Worm (Caenorhabditis elegans) whole organism, L4 larva: Measurements from ENCODE around the gene art-1.
A peak's percentile ranks its signal among the peaks of the same experiment; 100 is the strongest.
"Not testable (repeated sequence)": the region's sequence is repeated elsewhere in the genome, so short reads cannot be mapped to it uniquely, and the experiment has no call there.

ENCODE experiments used
- D1046.2 ChIP-seq: fragments of 200-800 bp; sonication (Bioruptor generic); IDR thresholded peaks from 2 replicates; pipeline ENCODE4 v1.3.6; 2022; ENCODE audit warnings: missing genetic modification characterization, missing compliant biosample characterization
- F44E2.7 ChIP-seq: fragments of 200-800 bp; sonication (Bioruptor generic); IDR thresholded peaks from 2 replicates; pipeline ENCODE4 v2.1.2; 2022; ENCODE audit warnings: missing genetic modification characterization, missing compliant biosample characterization
- T26A8.4 ChIP-seq: fragments of 200-800 bp; sonication (Bioruptor generic); IDR thresholded peaks from 2 replicates; pipeline ENCODE4 v1.3.6; 2022; ENCODE audit warnings: missing genetic modification characterization, missing compliant biosample characterization
- Y105C5A.15 ChIP-seq: fragments of 200-800 bp; sonication (Bioruptor generic); IDR thresholded peaks from 2 replicates; pipeline ENCODE4 v1.3.6; 2022; ENCODE audit warnings: missing genetic modification characterization, missing compliant biosample characterization
- Y48G9A.11 ChIP-seq: fragments of 200-800 bp; sonication (Bioruptor generic); IDR thresholded peaks from 2 replicates; pipeline ENCODE4 v1.3.6; 2022; ENCODE audit warnings: missing genetic modification reagents, missing genetic modification characterization, missing compliant biosample characterization
- Y75B8A.6 ChIP-seq: fragments of 200-800 bp; sonication (Bioruptor generic); IDR thresholded peaks from 2 replicates; pipeline ENCODE4 v1.3.6; 2022; ENCODE audit warnings: missing genetic modification reagents, missing genetic modification characterization, missing compliant biosample characterization
- aha-1 ChIP-seq: fragments of 150-350 bp; peaks from one replicate; lab custom pipeline; 2014; ENCODE audit warnings: missing biosample characterization, missing genetic modification characterization
- arid-1 ChIP-seq: fragments of 200-800 bp; sonication (Bioruptor generic); conservative IDR thresholded peaks from 2 replicates; pipeline ENCODE4 v1.3.6; 2022; ENCODE audit warnings: missing genetic modification reagents, missing genetic modification characterization, missing compliant biosample characterization
- ceh-20 ChIP-seq: fragments of 200-800 bp; sonication (Bioruptor generic); IDR thresholded peaks from 2 replicates; pipeline ENCODE4 v1.3.6; 2022; ENCODE audit warnings: missing genetic modification reagents, missing genetic modification characterization, missing compliant biosample characterization
- ceh-44 ChIP-seq: fragments of 200-800 bp; sonication (Bioruptor generic); IDR thresholded peaks from 2 replicates; pipeline ENCODE4 v1.3.6; 2022; ENCODE audit warnings: missing genetic modification reagents, missing genetic modification characterization, missing compliant biosample characterization
- ctbp-1 ChIP-seq: fragments of 200-800 bp; sonication (Bioruptor generic); IDR thresholded peaks from 2 replicates; pipeline ENCODE4 v1.3.6; 2022; ENCODE audit warnings: missing genetic modification reagents, missing genetic modification characterization, missing compliant biosample characterization
- daf-16 ChIP-seq, 3 experiments: sonication (generic microtip); optimal IDR thresholded peaks; 2 replicates each; lab custom pipeline; 2016 to 2017; ENCODE audit warnings: missing genetic modification characterization in 3 of 3, missing genetic modification reagents in 3 of 3, mild to moderate bottlenecking in 2 of 3, missing compliant biosample characterization in 2 of 3, missing biosample characterization in 1 of 3, moderate library complexity in 1 of 3
- daf-19 ChIP-seq: fragments of 200-800 bp; sonication (Bioruptor generic); conservative IDR thresholded peaks from 2 replicates; pipeline ENCODE4 v1.3.6; 2022; ENCODE audit warnings: missing genetic modification characterization, missing compliant biosample characterization
- dmd-6 ChIP-seq: fragments of 200-800 bp; sonication (Bioruptor generic); IDR thresholded peaks from 2 replicates; pipeline ENCODE4 v1.3.6; 2022; ENCODE audit warnings: missing genetic modification reagents, missing genetic modification characterization, missing compliant biosample characterization
- dmd-8 ChIP-seq: fragments of 200-800 bp; sonication (Bioruptor generic); IDR thresholded peaks from 2 replicates; pipeline ENCODE4 v1.3.6; 2022; ENCODE audit warnings: missing genetic modification characterization, missing compliant biosample characterization
- dmd-9 ChIP-seq: fragments of 200-800 bp; sonication (Bioruptor generic); IDR thresholded peaks from 2 replicates; pipeline ENCODE4 v1.3.6; 2022; ENCODE audit warnings: missing genetic modification reagents, missing genetic modification characterization, missing compliant biosample characterization
- egl-43 ChIP-seq: fragments of 200-800 bp; sonication (Bioruptor generic); IDR thresholded peaks from 2 replicates; pipeline ENCODE4 v1.3.6; 2022; ENCODE audit warnings: missing genetic modification reagents, missing genetic modification characterization, missing compliant biosample characterization
- gei-8 ChIP-seq: fragments of 200-800 bp; sonication (Bioruptor generic); optimal IDR thresholded peaks from 2 replicates; lab custom pipeline; 2018; ENCODE audit warnings: mild to moderate bottlenecking, missing genetic modification characterization, missing compliant biosample characterization
- hif-1 ChIP-seq, 2 experiments: sonication (generic microtip); optimal IDR thresholded peaks; 2 replicates each; lab custom pipeline; 2016 to 2017; ENCODE audit warnings: missing compliant biosample characterization in 2 of 2, missing genetic modification characterization in 2 of 2, missing genetic modification reagents in 2 of 2, missing genotype in 2 of 2, mild to moderate bottlenecking in 1 of 2
- hlh-11 ChIP-seq: fragments of 200-800 bp; sonication (Bioruptor generic); optimal IDR thresholded peaks from 2 replicates; lab custom pipeline; 2018; ENCODE audit warnings: mild to moderate bottlenecking, missing genetic modification characterization, missing compliant biosample characterization
- hmg-1.1 ChIP-seq: fragments of 200-800 bp; sonication (Bioruptor generic); IDR thresholded peaks from 2 replicates; pipeline ENCODE4 v1.3.6; 2022; ENCODE audit warnings: missing genetic modification reagents, missing genetic modification characterization, missing compliant biosample characterization
- lim-7 ChIP-seq: fragments of 200-800 bp; sonication (Bioruptor generic); IDR thresholded peaks from 2 replicates; pipeline ENCODE4 v1.3.6; 2022; ENCODE audit warnings: missing genetic modification characterization, missing compliant biosample characterization
- lin-1 ChIP-seq: fragments of 200-800 bp; sonication (Bioruptor generic); IDR thresholded peaks from 2 replicates; pipeline ENCODE4 v1.3.6; 2022; ENCODE audit warnings: missing genetic modification reagents, missing genetic modification characterization, missing compliant biosample characterization
- lin-29 ChIP-seq: fragments of 200-800 bp; sonication (Bioruptor generic); IDR thresholded peaks from 2 replicates; pipeline ENCODE4 v1.3.6; 2022; ENCODE audit warnings: missing genetic modification reagents, missing genetic modification characterization, missing compliant biosample characterization
- lin-38 ChIP-seq: fragments of 200-800 bp; sonication (Bioruptor generic); IDR thresholded peaks from 2 replicates; pipeline ENCODE4 v1.3.6; 2022; ENCODE audit warnings: missing genetic modification reagents, missing genetic modification characterization, missing compliant biosample characterization
- madf-5 ChIP-seq, 2 experiments: fragments of 200-800 bp; sonication (Bioruptor generic); IDR thresholded peaks; 2 replicates each; pipeline ENCODE4 v1.3.6; 2022; ENCODE audit warnings: missing compliant biosample characterization in 2 of 2, missing genetic modification characterization in 2 of 2
- madf-9 ChIP-seq: fragments of 200-800 bp; sonication (Bioruptor generic); conservative IDR thresholded peaks from 2 replicates; pipeline ENCODE4 v1.3.6; 2022; ENCODE audit warnings: missing genetic modification reagents, missing genetic modification characterization, missing compliant biosample characterization
- mdt-29 ChIP-seq: fragments of 200-800 bp; sonication (Bioruptor generic); IDR thresholded peaks from 2 replicates; pipeline ENCODE4 v1.3.6; 2022; ENCODE audit warnings: missing genetic modification reagents, missing genetic modification characterization, missing compliant biosample characterization
- mes-2 ChIP-seq: sonication (generic microtip); optimal IDR thresholded peaks from 2 replicates; lab custom pipeline; 2016; ENCODE audit warnings: missing genotype, mild to moderate bottlenecking, missing genetic modification characterization, missing compliant biosample characterization; ENCODE audit not compliant: poor library complexity, severe bottlenecking
- mxl-2 ChIP-seq: fragments of 200-800 bp; sonication (Bioruptor generic); conservative IDR thresholded peaks from 2 replicates; pipeline ENCODE4 v1.3.6; 2022; ENCODE audit warnings: missing genetic modification reagents, missing genetic modification characterization, missing compliant biosample characterization
- mxl-3 ChIP-seq: fragments of 200-800 bp; sonication (Bioruptor generic); optimal IDR thresholded peaks from 2 replicates; lab custom pipeline; 2018; ENCODE audit warnings: mild to moderate bottlenecking, missing genetic modification characterization, missing compliant biosample characterization
- nhr-111 ChIP-seq: fragments of 200-800 bp; sonication (Bioruptor generic); optimal IDR thresholded peaks from 2 replicates; lab custom pipeline; 2018; ENCODE audit warnings: mild to moderate bottlenecking, missing genetic modification characterization, missing compliant biosample characterization
- nhr-41 ChIP-seq: fragments of 200-800 bp; sonication (Bioruptor generic); IDR thresholded peaks from 2 replicates; pipeline ENCODE4 v1.3.6; 2022; ENCODE audit warnings: missing genetic modification reagents, missing genetic modification characterization, missing compliant biosample characterization
- nhr-48 ChIP-seq: sonication (generic microtip); optimal IDR thresholded peaks from 2 replicates; lab custom pipeline; 2016; ENCODE audit warnings: mild to moderate bottlenecking, missing genetic modification characterization, missing compliant biosample characterization
- pha-4 ChIP-seq, 2 experiments: fragments of 150-350 bp in 1 of 2; fragments of 200-800 bp in 1 of 2; sonication (Bioruptor generic) in 1 of 2; IDR thresholded peaks in 1 of 2; optimal IDR thresholded peaks in 1 of 2; 2 replicates each; pipeline versions ENCODE4 v1.3.6 to Lab custom; 2014 to 2022; ENCODE audit warnings: missing genetic modification characterization in 2 of 2, missing genetic modification reagents in 2 of 2, missing biosample characterization in 1 of 2, missing compliant biosample characterization in 1 of 2
- php-3 ChIP-seq: fragments of 200-800 bp; sonication (Bioruptor generic); IDR thresholded peaks from 2 replicates; pipeline ENCODE4 v1.3.6; 2022; ENCODE audit warnings: missing genetic modification reagents, missing genetic modification characterization, missing compliant biosample characterization
- rbr-2 ChIP-seq: sonication (generic microtip); optimal IDR thresholded peaks from 2 replicates; lab custom pipeline; 2016; ENCODE audit warnings: missing genotype, missing genetic modification characterization, missing compliant biosample characterization
- saeg-2 ChIP-seq: fragments of 200-800 bp; sonication (Bioruptor generic); IDR thresholded peaks from 2 replicates; pipeline ENCODE4 v1.3.6; 2022; ENCODE audit warnings: missing genetic modification reagents, missing genetic modification characterization, missing compliant biosample characterization
- set-16 ChIP-seq: fragments of 200-800 bp; sonication (Bioruptor generic); IDR thresholded peaks from 2 replicates; pipeline ENCODE4 v1.3.6; 2022; ENCODE audit warnings: missing genetic modification reagents, missing genetic modification characterization, missing compliant biosample characterization
- snpc-1.2 ChIP-seq: fragments of 200-800 bp; sonication (Bioruptor generic); IDR thresholded peaks from 2 replicates; pipeline ENCODE4 v1.3.6; 2022; ENCODE audit warnings: missing genetic modification reagents, missing genetic modification characterization, missing compliant biosample characterization
- spr-1 ChIP-seq: sonication (generic microtip); optimal IDR thresholded peaks from 2 replicates; lab custom pipeline; 2016; ENCODE audit warnings: mild to moderate bottlenecking, missing genetic modification characterization, missing compliant biosample characterization
- spr-3 ChIP-seq: fragments of 200-800 bp; sonication (Bioruptor generic); optimal IDR thresholded peaks from 2 replicates; lab custom pipeline; 2018; ENCODE audit warnings: mild to moderate bottlenecking, missing genetic modification characterization, missing compliant biosample characterization
- unc-130 ChIP-seq: sonication (generic microtip); optimal IDR thresholded peaks from 2 replicates; lab custom pipeline; 2016; ENCODE audit warnings: missing genetic modification reagents, missing genetic modification characterization, missing compliant biosample characterization
- unc-39 ChIP-seq: sonication (generic microtip); optimal IDR thresholded peaks from 2 replicates; lab custom pipeline; 2017; ENCODE audit warnings: missing biosample characterization, missing genetic modification characterization
- vab-7 ChIP-seq: fragments of 200-800 bp; sonication (Bioruptor generic); IDR thresholded peaks from 2 replicates; pipeline ENCODE4 v1.3.6; 2022; ENCODE audit warnings: missing genetic modification reagents, missing genetic modification characterization, missing compliant biosample characterization

art-1 gene

DNA sequence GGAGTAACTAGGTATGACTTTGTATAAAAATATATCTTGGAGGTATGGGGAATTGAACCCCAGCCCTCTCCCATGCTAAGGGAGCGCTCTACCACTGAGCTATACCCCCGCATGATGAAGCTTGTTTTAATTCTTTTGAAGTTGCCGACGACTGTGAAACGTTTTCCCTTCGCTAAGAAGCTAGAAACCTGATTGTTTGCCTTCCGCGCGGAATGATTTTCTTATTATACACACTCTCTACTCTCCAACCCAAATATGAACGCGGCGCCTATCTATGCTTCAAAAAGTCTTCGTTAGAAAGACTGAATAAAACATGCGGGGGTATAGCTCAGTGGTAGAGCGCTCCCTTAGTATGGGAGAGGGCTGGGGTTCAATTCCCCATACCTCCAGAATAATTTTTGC is 30.9 kb upstream of the art-1 start (continued):
- peak; percentile 64; the same call in 1 of the 2 replicates for TF ChIP-seq daf-19
- no peak for TF ChIP-seq unc-39
- no peak; the same call in 1 of the 2 replicates for TF ChIP-seq vab-7
- 0 out of 2 replicates have a peak, but pooled peaks have one; percentile 24 for TF ChIP-seq Y48G9A.11
- TF ChIP-seq, all 104 proteins: peak for 40

- TF ChIP-seq dmd-6 (GFP tag; lab: Robert Waterston, UW) (peak; percentile 62), mdt-29 (GFP tag; lab: Robert Waterston, UW) (peak; percentile 61), unc-130 (GFP tag; lab: Kevin White, UChicago) (peak; percentile 38), rbr-2 (tag; lab: Kevin White, UChicago) (peak; percentile 42), Y75B8A.6 (GFP tag; lab: Robert Waterston, UW) (0 out of 2 replicates have a peak, but pooled peaks have one; percentile 63), T26A8.4 (GFP tag; lab: Robert Waterston, UW) (peak; percentile 74), F44E2.7 (GFP tag; lab: Robert Waterston, UW) (peak; percentile 96), lin-38 (peak; percentile 81), hif-1 (tag; optimal IDR thresholded peaks at IDR 0.05; lab: Kevin White, UChicago) (peak in 1 of 2 experiments; percentile 14), pha-4 (GFP tag; IDR thresholded peaks at IDR 0.05; lab: Robert Waterston, UW) (peak; percentile 91), set-16 (GFP tag; lab: Robert Waterston, UW) (peak; percentile 53; the same call in 1 of the 2 replicates), hmg-1.1 (GFP tag; lab: Robert Waterston, UW) (peak; percentile 72), madf-9 (GFP tag; lab: Robert Waterston, UW) (peak; percentile 86), arid-1 (GFP tag; lab: Robert Waterston, UW) (peak; percentile 90), aha-1 (peak; percentile 29), daf-19 (peak; percentile 83), lin-1 (peak; percentile 89), gei-8 (GFP tag; lab: Kevin White, UChicago) (peak; percentile 9), saeg-2 (peak; percentile 78; the same call in 1 of the 2 replicates), dmd-8 (GFP tag; lab: Robert Waterston, UW) (peak; percentile 98), nhr-48 (tag; lab: Kevin White, UChicago) (peak; percentile 10), D1046.2 (GFP tag; lab: Robert Waterston, UW) (peak; percentile 85; the same call in 1 of the 2 replicates), lin-29 (GFP tag; lab: Robert Waterston, UW) (0 out of 2 replicates have a peak, but pooled peaks have one; percentile 45), hlh-11 (tag; lab: Kevin White, UChicago) (peak; percentile 30), spr-3 (GFP tag; lab: Kevin White, UChicago) (peak; percentile 67), mes-2 (tag; lab: Kevin White, UChicago) (peak; percentile 49), ctbp-1 (peak; percentile 88), madf-5 (GFP tag; IDR thresholded peaks at IDR 0.05; lab: Robert Waterston, UW) (peak; percentile 92 to 96; a peak in 3 of 4 replicates), mxl-2 (GFP tag; lab: Robert Waterston, UW) (peak; percentile 75; the same call in 1 of the 2 replicates), Y48G9A.11 (peak; percentile 89), mxl-3 (peak; percentile 22), dmd-9 (GFP tag; lab: Robert Waterston, UW) (peak; percentile 87), vab-7 (peak; percentile 94), ceh-44 (GFP tag; lab: Robert Waterston, UW) (peak; percentile 95), daf-16 (GFP tag; optimal IDR thresholded peaks at IDR 0.05; lab: Kevin White, UChicago) (peak in 1 of 2 experiments; percentile 61), daf-16 (tag; optimal IDR thresholded peaks at IDR 0.05; lab: Kevin White, UChicago) (peak; percentile 24), egl-43 (GFP tag; lab: Robert Waterston, UW) (peak; percentile 97), ceh-20 (GFP tag; lab: Robert Waterston, UW) (peak; percentile 40; the same call in 1 of the 2 replicates), nhr-111 (GFP tag; lab: Kevin White, UChicago) (peak; percentile 83), lim-7 (GFP tag; lab: Robert Waterston, UW) (peak; percentile 98), snpc-1.2 (GFP tag; lab: Robert Waterston, UW) (peak; percentile 72; the same call in 1 of the 2 replicates), spr-1 (tag; lab: Kevin White, UChicago) (peak; percentile 25), nhr-41 (GFP tag; lab: Robert Waterston, UW) (peak; percentile 88; the same call in 1 of the 2 replicates), Y105C5A.15 (GFP tag; lab: Robert Waterston, UW) (peak; percentile 91), php-3 (peak; percentile 70)
- TF ChIP-seq pha-4 (tag; optimal IDR thresholded peaks at IDR 0.05; lab: Kevin White, UChicago) = not testable (repeated sequence)
Measured at ce11 chrII:7001405-7001804, 29.4 kb upstream of the art-1 start.
